Fruit fly (Drosophila melanogaster): ENCODE data around the gene Polr3I.

DNA sequence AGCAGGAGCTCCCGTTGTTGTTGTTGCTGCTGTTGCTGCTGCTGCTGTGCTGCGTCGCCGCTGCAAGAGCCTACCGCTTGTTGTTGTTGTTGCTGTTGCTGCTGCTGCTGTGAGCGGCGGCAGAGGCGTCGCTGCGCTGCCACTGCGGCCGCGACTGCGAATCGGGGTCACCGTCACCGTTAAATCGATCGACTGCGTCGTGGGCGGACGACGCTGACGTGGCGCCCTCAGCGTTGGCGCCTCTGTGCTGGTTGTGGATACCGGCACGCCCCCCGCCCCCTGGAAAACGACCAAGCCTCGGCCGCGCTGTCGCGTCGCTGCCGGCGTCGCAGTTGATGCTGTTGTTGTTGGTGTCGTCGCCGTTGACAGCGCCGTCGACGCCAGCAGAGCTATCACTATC lies 34.9 kb upstream of the Polr3I start:
- no peak for TF ChIP-seq CG7045 (GFP tag; optimal IDR thresholded peaks at IDR 0.05)
- TF ChIP-seq kay (GFP tag; ENCODE audit: borderline replicate concordance) = no peak
- TF ChIP-seq CG14711 (tag; optimal IDR thresholded peaks at IDR 0.05) = no peak
- TF ChIP-seq Hr96 (GFP tag; optimal IDR thresholded peaks at IDR 0.05) = no peak
- no peak for TF ChIP-seq Clk (GFP tag; optimal IDR thresholded peaks at IDR 0.05)
- no peak for TF ChIP-seq CG1620 (GFP tag; optimal IDR thresholded peaks at IDR 0.05)
- no peak for TF ChIP-seq CG7101 (tag; optimal IDR thresholded peaks at IDR 0.05)
- no peak for TF ChIP-seq ovo (GFP tag; optimal IDR thresholded peaks at IDR 0.05)
- no peak for TF ChIP-seq cnc (optimal IDR thresholded peaks at IDR 0.05)
- no peak for TF ChIP-seq cic (GFP tag; optimal IDR thresholded peaks at IDR 0.05)
- TF ChIP-seq Crg-1 (GFP tag; optimal IDR thresholded peaks at IDR 0.05) = no peak
- no peak for TF ChIP-seq Mnt (GFP tag; optimal IDR thresholded peaks at IDR 0.05)
- TF ChIP-seq CG12768 (GFP tag; optimal IDR thresholded peaks at IDR 0.05) = no peak
- TF ChIP-seq pad (GFP tag; optimal IDR thresholded peaks at IDR 0.05) = no peak
